Fruit fly (Drosophila melanogaster): ENCODE measurements around the gene CG10208.

Gene CG10208

dm6 chr3R:23732990-23733512 is 40.9 kb downstream of the CG10208 start, which contains the start of the genes Hmgcr and Rpn9:
Gene Hmgcr (plus strand): TSS chr3R:23733324.
Gene Rpn9 (minus strand): TSS chr3R:23733462.
- no peak for TF ChIP-seq h (optimal IDR thresholded peaks at IDR 0.05)
- peak; percentile 83 for TF ChIP-seq psq (optimal IDR thresholded peaks at IDR 0.05)

- TF ChIP-seq h (optimal IDR thresholded peaks at IDR 0.05): no peak
- no peak for TF ChIP-seq psq (optimal IDR thresholded peaks at IDR 0.05)
Observed at dm6 chr3R:23732533-23732932, 41.4 kb downstream of the CG10208 start.

- no peak for TF ChIP-seq Myc (optimal IDR thresholded peaks at IDR 0.05)
- TF ChIP-seq ttk (optimal IDR thresholded peaks at IDR 0.05): no peak
- no peak for TF ChIP-seq h (optimal IDR thresholded peaks at IDR 0.05)
- TF ChIP-seq psq (optimal IDR thresholded peaks at IDR 0.05): no peak
- no peak for TF ChIP-seq insv (optimal IDR thresholded peaks at IDR 0.05)
- TF ChIP-seq Sin3A (optimal IDR thresholded peaks at IDR 0.05): no peak
Observed at dm6 chr3R:23730472-23730801, 43.5 kb downstream of the CG10208 start.

- TF ChIP-seq ttk (optimal IDR thresholded peaks at IDR 0.05): no peak
- TF ChIP-seq Sin3A (optimal IDR thresholded peaks at IDR 0.05): no peak
- TF ChIP-seq Myc (optimal IDR thresholded peaks at IDR 0.05): no peak
- no peak for TF ChIP-seq psq (optimal IDR thresholded peaks at IDR 0.05)
- no peak for TF ChIP-seq h (optimal IDR thresholded peaks at IDR 0.05)
- no peak for TF ChIP-seq insv (optimal IDR thresholded peaks at IDR 0.05)
Observed at dm6 chr3R:23729632-23730471, 44.1 kb downstream of the CG10208 start.

- TF ChIP-seq insv (optimal IDR thresholded peaks at IDR 0.05): no peak
- no peak for TF ChIP-seq Myc (optimal IDR thresholded peaks at IDR 0.05)
- TF ChIP-seq ttk (optimal IDR thresholded peaks at IDR 0.05): no peak
- no peak for TF ChIP-seq Sin3A (optimal IDR thresholded peaks at IDR 0.05)
- TF ChIP-seq h (optimal IDR thresholded peaks at IDR 0.05): no peak
- no peak for TF ChIP-seq psq (optimal IDR thresholded peaks at IDR 0.05)
Observed at dm6 chr3R:23729066-23729465, 44.9 kb downstream of the CG10208 start.

- TF ChIP-seq Sin3A (optimal IDR thresholded peaks at IDR 0.05) (no peak), h (optimal IDR thresholded peaks at IDR 0.05) (no peak), insv (optimal IDR thresholded peaks at IDR 0.05) (no peak), Myc (optimal IDR thresholded peaks at IDR 0.05) (no peak), ttk (optimal IDR thresholded peaks at IDR 0.05) (no peak), psq (optimal IDR thresholded peaks at IDR 0.05) (no peak)
Observed at dm6 chr3R:23728086-23728485, 45.8 kb downstream of the CG10208 start.

dm6 chr3R:23727657-23728056 is 46.3 kb downstream of the CG10208 start:
- TF ChIP-seq insv (optimal IDR thresholded peaks at IDR 0.05): no peak
- no peak for TF ChIP-seq Sin3A (optimal IDR thresholded peaks at IDR 0.05)

- no peak for TF ChIP-seq ttk (optimal IDR thresholded peaks at IDR 0.05)
- no peak for TF ChIP-seq psq (optimal IDR thresholded peaks at IDR 0.05)
- TF ChIP-seq Sin3A (optimal IDR thresholded peaks at IDR 0.05): no peak
- no peak for TF ChIP-seq h (optimal IDR thresholded peaks at IDR 0.05)
- no peak for TF ChIP-seq insv (optimal IDR thresholded peaks at IDR 0.05)
- TF ChIP-seq Myc (optimal IDR thresholded peaks at IDR 0.05): no peak
Observed at dm6 chr3R:23726740-23727139, 47.2 kb downstream of the CG10208 start.

- TF ChIP-seq Sin3A (optimal IDR thresholded peaks at IDR 0.05): no peak
- TF ChIP-seq ttk (optimal IDR thresholded peaks at IDR 0.05): no peak
- TF ChIP-seq insv (optimal IDR thresholded peaks at IDR 0.05): no peak
Observed at dm6 chr3R:23725711-23726349, 48.1 kb downstream of the CG10208 start.

dm6 chr3R:23724843-23725506 is 49.0 kb downstream of the CG10208 start:
- no peak for TF ChIP-seq h (optimal IDR thresholded peaks at IDR 0.05)
- TF ChIP-seq ttk (optimal IDR thresholded peaks at IDR 0.05): no peak
- TF ChIP-seq Myc (optimal IDR thresholded peaks at IDR 0.05): no peak
- no peak for TF ChIP-seq Sin3A (optimal IDR thresholded peaks at IDR 0.05)
- no peak for TF ChIP-seq insv (optimal IDR thresholded peaks at IDR 0.05)
- TF ChIP-seq psq (optimal IDR thresholded peaks at IDR 0.05): no peak

- TF ChIP-seq ttk (optimal IDR thresholded peaks at IDR 0.05) (no peak), Sin3A (optimal IDR thresholded peaks at IDR 0.05) (no peak), Myc (optimal IDR thresholded peaks at IDR 0.05) (no peak), insv (optimal IDR thresholded peaks at IDR 0.05) (no peak), psq (optimal IDR thresholded peaks at IDR 0.05) (no peak), h (optimal IDR thresholded peaks at IDR 0.05) (no peak)
Observed at dm6 chr3R:23723381-23724034, 50.4 kb downstream of the CG10208 start.
